Fruit fly (Drosophila melanogaster): ENCODE measurements around the gene Scsalpha1.

Scsalpha1 gene

DNA sequence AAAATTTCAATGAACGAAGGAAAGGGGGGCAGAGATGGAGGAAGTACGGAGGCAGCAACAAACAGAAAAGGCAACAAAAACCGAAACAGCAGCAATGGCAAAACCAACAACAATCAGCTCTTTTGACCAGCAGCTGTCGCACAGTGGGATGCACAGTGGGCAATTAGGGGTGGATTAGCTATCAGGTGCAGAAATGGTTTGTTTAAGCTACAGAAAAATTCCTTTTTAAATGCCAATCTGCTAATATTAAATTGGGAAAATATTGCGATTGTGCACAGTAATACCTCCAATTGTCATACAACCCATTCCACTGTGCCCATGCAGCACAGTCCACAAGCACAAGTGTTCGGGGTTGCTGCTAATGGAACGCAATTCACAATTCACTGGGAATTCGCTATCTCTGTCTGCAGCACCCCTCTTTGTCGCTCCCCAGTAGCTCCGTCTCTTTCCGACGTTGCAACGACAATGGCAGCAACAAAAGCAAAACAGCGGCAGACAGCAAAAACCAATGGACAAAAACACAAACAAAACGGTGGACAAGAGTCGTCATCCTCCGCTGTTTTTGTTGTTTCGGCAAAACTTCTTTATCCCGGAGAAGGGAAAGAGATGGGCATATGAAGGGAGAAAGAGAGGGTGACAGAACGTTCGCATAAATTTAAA lies 28.9 kb upstream of the Scsalpha1 start (continued):
- TF ChIP-seq lab (GFP tag; optimal IDR thresholded peaks at IDR 0.05) (peak; percentile 92), zfh2 (GFP tag; optimal IDR thresholded peaks at IDR 0.05) (peak; percentile 86), CG11247 (GFP tag; IDR thresholded peaks at IDR 0.05) (peak; percentile 92), bab2 (GFP tag; optimal IDR thresholded peaks at IDR 0.05) (peak; percentile 90), ftz-f1 (GFP tag; optimal IDR thresholded peaks at IDR 0.05) (no peak), Stat92E (GFP tag; optimal IDR thresholded peaks at IDR 0.05) (peak in 1 of 3 experiments; percentile 14), Blimp-1 (GFP tag; optimal IDR thresholded peaks at IDR 0.05) (peak; percentile 87), CG18599 (GFP tag; optimal IDR thresholded peaks at IDR 0.05) (peak; percentile 85), Bgb (GFP tag; IDR thresholded peaks at IDR 0.05; ENCODE audit: partially characterized antibody) (peak; percentile 43; the same call in 1 of the 2 replicates), al (GFP tag; IDR thresholded peaks at IDR 0.05) (peak; percentile 88), CG9437 (GFP tag; optimal IDR thresholded peaks at IDR 0.05) (peak; percentile 79), CG2889 (GFP tag; IDR thresholded peaks at IDR 0.05) (peak; percentile 95), CG4328 (GFP tag; optimal IDR thresholded peaks at IDR 0.05) (no peak), abd-A (tag; optimal IDR thresholded peaks at IDR 0.05) (peak; percentile 25), CG30020 (tag; optimal IDR thresholded peaks at IDR 0.05) (peak; percentile 32), ranshi (GFP tag; IDR thresholded peaks at IDR 0.05) (peak; percentile 95), pfk (GFP tag; optimal IDR thresholded peaks at IDR 0.05) (no peak), Lpt (GFP tag; optimal IDR thresholded peaks at IDR 0.05) (no peak), CG7839 (tag; optimal IDR thresholded peaks at IDR 0.05) (peak; percentile 91), z (GFP tag; IDR thresholded peaks at IDR 0.05) (peak; percentile 67; the same call in 1 of the 3 replicates), Hmr (GFP tag; optimal IDR thresholded peaks at IDR 0.05) (peak; percentile 93), CG11398 (GFP tag; optimal IDR thresholded peaks at IDR 0.05) (peak; percentile 93), ase (GFP tag; IDR thresholded peaks at IDR 0.05) (peak; percentile 97), Camta (GFP tag; optimal IDR thresholded peaks at IDR 0.05) (peak; percentile 92), CG3838 (GFP tag; optimal IDR thresholded peaks at IDR 0.05) (peak; percentile 88), kay (GFP tag; optimal IDR thresholded peaks at IDR 0.05) (peak; percentile 82), sr (GFP tag; IDR thresholded peaks at IDR 0.05) (peak; percentile 87), Poxn (GFP tag; IDR thresholded peaks at IDR 0.05) (peak; percentile 78), BtbVII (GFP tag; optimal IDR thresholded peaks at IDR 0.05) (peak; percentile 68), Eip74EF (GFP tag; optimal IDR thresholded peaks at IDR 0.05) (peak in 1 of 2 experiments; percentile 69), D19B (GFP tag; optimal IDR thresholded peaks at IDR 0.05) (peak; percentile 59), HLHmδ (GFP tag; optimal IDR thresholded peaks at IDR 0.05) (no peak), HmgZ (tag; optimal IDR thresholded peaks at IDR 0.05) (peak; percentile 89), CG6791 (GFP tag; IDR thresholded peaks at IDR 0.05; ENCODE audit: partially characterized antibody) (peak; percentile 21; the same call in 1 of the 3 replicates), Fer2 (tag; optimal IDR thresholded peaks at IDR 0.05) (no peak), Lim3 (GFP tag; IDR thresholded peaks at IDR 0.05) (peak; percentile 89), Fer3 (tag; optimal IDR thresholded peaks at IDR 0.05) (peak; percentile 77), p53 (GFP tag; optimal IDR thresholded peaks at IDR 0.05) (peak; percentile 86), CG13287 (GFP tag; IDR thresholded peaks at IDR 0.05; ENCODE audit: partially characterized antibody) (peak; percentile 43; the same call in 1 of the 2 replicates), Fer1 (GFP tag; optimal IDR thresholded peaks at IDR 0.05) (peak; percentile 80), CG10565 (GFP tag; optimal IDR thresholded peaks at IDR 0.05) (peak; percentile 60), CG11695 (GFP tag; IDR thresholded peaks at IDR 0.05) (peak; percentile 96), fd3F (GFP tag; optimal IDR thresholded peaks at IDR 0.05) (peak; percentile 83), wor (GFP tag; IDR thresholded peaks at IDR 0.05) (peak; percentile 94), CG1647 (GFP tag; optimal IDR thresholded peaks at IDR 0.05) (peak; percentile 89), Side (GFP tag; optimal IDR thresholded peaks at IDR 0.05) (peak; percentile 93), NFAT (GFP tag; IDR thresholded peaks at IDR 0.05) (peak; percentile 86), CG2120 (GFP tag; optimal IDR thresholded peaks at IDR 0.05) (peak; percentile 91), CG8924 (tag; optimal IDR thresholded peaks at IDR 0.05) (peak; percentile 93)

All from whole organism, embryonic.